Worm (Caenorhabditis elegans) whole organism, L2 larva: ENCODE data around the gene fbxb-79.

ENCODE experiments used
- egl-27 ChIP-seq: sonication (generic microtip); optimal IDR thresholded peaks from 3 replicates; lab custom pipeline; 2017; ENCODE audit warnings: missing biosample characterization, missing genetic modification reagents, missing genetic modification characterization
- unc-62 ChIP-seq: fragments of 150-350 bp; optimal IDR thresholded peaks from 2 replicates; lab custom pipeline; 2014; ENCODE audit warnings: missing biosample characterization, missing genetic modification reagents, missing genetic modification characterization

- TF ChIP-seq egl-27 (tag; lab: Kevin White, UChicago) (no peak), unc-62 (no peak)
Measured at ce11 chrIV:11226545-11226944, 37.2 kb upstream of the fbxb-79 start.
